Worm (Caenorhabditis elegans) whole organism, L4/young adult: Measurements from ENCODE around the gene H38K22.9.

Experiments
- dao-5 ChIP-seq: sonication (generic microtip); optimal IDR thresholded peaks from 2 replicates; lab custom pipeline; 2016; ENCODE audit warnings: missing genotype, missing genetic modification characterization, moderate library complexity, missing compliant biosample characterization
- him-1 ChIP-seq: sonication (generic microtip); optimal IDR thresholded peaks from 2 replicates; lab custom pipeline; 2016; ENCODE audit warnings: missing genotype, missing genetic modification reagents, missing genetic modification characterization, missing compliant biosample characterization

DNA sequence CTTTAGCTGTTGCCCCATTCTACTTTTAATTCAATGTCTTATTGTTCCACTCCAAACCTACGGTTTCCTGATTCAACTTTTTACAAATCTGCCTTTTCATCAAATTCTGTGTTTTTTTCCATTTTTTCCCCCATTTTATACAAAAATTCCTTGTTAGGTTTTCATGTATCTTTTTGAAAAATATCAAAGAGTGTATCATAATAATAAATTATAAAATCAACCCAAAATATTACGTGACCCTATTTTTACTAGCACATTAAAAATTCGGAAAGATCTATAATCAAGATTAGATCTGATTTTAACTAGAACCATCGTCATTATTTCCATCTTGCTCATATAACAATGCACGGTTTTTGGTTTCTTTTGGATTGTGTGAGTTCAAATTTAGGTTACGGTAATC lies 3.8 kb upstream of the H38K22.9 start, which contains the start of gene H38K22.6:
- TF ChIP-seq dao-5 = no peak
- no peak for TF ChIP-seq him-1 (tag; lab: Kevin White, UChicago)
